Worm (Caenorhabditis elegans) whole organism, L3 larva: Measurements from ENCODE around the gene srd-66.

Experiments used
- R02D3.7 ChIP-seq: fragments of 150-350 bp; optimal IDR thresholded peaks from 2 replicates; lab custom pipeline; 2014; ENCODE audit warnings: missing biosample characterization, missing genetic modification characterization
- ZK546.5 ChIP-seq: sonication (generic microtip); optimal IDR thresholded peaks from 2 replicates; lab custom pipeline; 2017; ENCODE audit warnings: missing biosample characterization, missing genetic modification characterization
- ceh-28 ChIP-seq: fragments of 150-350 bp; optimal IDR thresholded peaks from 2 replicates; lab custom pipeline; 2014; ENCODE audit warnings: missing biosample characterization, missing genetic modification reagents, missing genetic modification characterization
- ceh-82 ChIP-seq: fragments of 150-350 bp; optimal IDR thresholded peaks from 2 replicates; lab custom pipeline; 2014; ENCODE audit warnings: missing biosample characterization, missing genetic modification characterization
- lin-39 ChIP-seq: fragments of 150-350 bp; optimal IDR thresholded peaks from 2 replicates; lab custom pipeline; 2018; ENCODE audit warnings: missing biosample characterization, missing genetic modification reagents, missing genetic modification characterization
- mdl-1 ChIP-seq: fragments of 150-350 bp; optimal IDR thresholded peaks from 2 replicates; lab custom pipeline; 2014; ENCODE audit warnings: missing biosample characterization, missing genetic modification characterization
- nhr-11 ChIP-seq: fragments of 150-350 bp; optimal IDR thresholded peaks from 2 replicates; lab custom pipeline; 2014; ENCODE audit warnings: missing biosample characterization, missing genetic modification characterization
- skn-1 ChIP-seq: fragments of 150-350 bp; optimal IDR thresholded peaks from 2 replicates; lab custom pipeline; 2014; ENCODE audit warnings: missing biosample characterization, missing genetic modification characterization
- tbx-2 ChIP-seq: sonication (generic microtip); optimal IDR thresholded peaks from 2 replicates; lab custom pipeline; 2016; ENCODE audit warnings: mild to moderate bottlenecking, missing genetic modification characterization, missing compliant biosample characterization
- ztf-11 ChIP-seq: fragments of 150-350 bp; optimal IDR thresholded peaks from 2 replicates; lab custom pipeline; 2014; ENCODE audit warnings: missing biosample characterization, missing genetic modification characterization

DNA sequence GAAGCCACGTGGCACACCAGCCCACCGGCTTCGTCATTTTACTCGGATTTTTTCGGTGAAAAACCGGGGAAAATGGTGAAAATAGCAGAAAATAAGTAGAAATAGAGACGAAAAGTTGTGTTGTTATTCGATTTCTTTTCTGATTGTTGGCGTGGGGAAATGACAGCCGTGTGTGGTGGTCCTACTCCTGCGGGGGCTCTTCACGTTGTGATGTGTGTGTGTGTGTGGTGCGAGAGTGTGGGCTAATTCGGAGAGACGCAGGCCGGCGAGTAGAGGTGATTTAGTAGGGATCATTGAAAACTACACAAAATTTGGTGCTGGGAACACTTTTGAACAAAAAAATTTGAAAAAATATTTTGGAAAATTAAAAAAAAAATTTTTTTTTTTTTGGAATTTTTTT lies 39.0 kb downstream of the srd-66 start, which contains the start of gene F53A3.1:
- no peak for TF ChIP-seq ceh-82 (tag; lab: Kevin White, UChicago)
- peak; percentile 17 for TF ChIP-seq lin-39 (tag; lab: Kevin White, UChicago)
- TF ChIP-seq ZK546.5 (tag; lab: Kevin White, UChicago): no peak
- no peak for TF ChIP-seq skn-1 (tag; lab: Kevin White, UChicago)
- no peak for TF ChIP-seq ztf-11 (tag; lab: Kevin White, UChicago)
- TF ChIP-seq ceh-28: no peak
- TF ChIP-seq nhr-11: no peak
- no peak for TF ChIP-seq tbx-2 (tag; lab: Kevin White, UChicago)
- TF ChIP-seq mdl-1 (tag; lab: Kevin White, UChicago): no peak
- no peak for TF ChIP-seq R02D3.7 (tag; lab: Kevin White, UChicago)
